Worm (Caenorhabditis elegans) whole organism, L1 larva: ENCODE measurements around the gene nhr-53.
"Not testable (repeated sequence)": the region's sequence is repeated elsewhere in the genome, so short reads cannot be mapped to it uniquely, and the experiment has no call there.

Source experiments
- C34B4.2 ChIP-seq: sonication (generic microtip); optimal IDR thresholded peaks from 2 replicates; lab custom pipeline; 2017; ENCODE audit warnings: mild to moderate bottlenecking, missing genetic modification characterization, missing compliant biosample characterization
- Y116A8C.19 ChIP-seq: sonication (generic microtip); optimal IDR thresholded peaks from 2 replicates; lab custom pipeline; 2016; ENCODE audit warnings: missing compliant biosample characterization, missing genetic modification characterization, borderline replicate concordance
- aha-1 ChIP-seq: fragments of 150-350 bp; optimal IDR thresholded peaks from 2 replicates; lab custom pipeline; 2014; ENCODE audit warnings: missing biosample characterization, missing genetic modification characterization
- ama-1 ChIP-seq: fragments of 150-350 bp; optimal IDR thresholded peaks from 2 replicates; lab custom pipeline; 2014
- blmp-1 ChIP-seq: fragments of 150-350 bp; optimal IDR thresholded peaks from 2 replicates; lab custom pipeline; 2014; ENCODE audit warnings: missing biosample characterization, missing genetic modification characterization
- ceh-8 ChIP-seq: fragments of 200-800 bp; sonication (Bioruptor generic); optimal IDR thresholded peaks from 2 replicates; lab custom pipeline; 2018; ENCODE audit warnings: mild to moderate bottlenecking, missing genetic modification characterization, moderate library complexity, missing compliant biosample characterization
- ceh-82 ChIP-seq, 3 experiments: fragments of 150-350 bp in 1 of 3; sonication (generic microtip) in 2 of 3; optimal IDR thresholded peaks; 2 replicates each; lab custom pipeline; 2014 to 2017; ENCODE audit warnings: missing biosample characterization in 3 of 3, missing genetic modification characterization in 3 of 3
- ceh-88 ChIP-seq: fragments of 200-800 bp; sonication (Bioruptor generic); IDR thresholded peaks from 2 replicates; pipeline ENCODE4 v1.3.6; 2022; ENCODE audit warnings: missing genetic modification characterization, missing compliant biosample characterization
- ces-1 ChIP-seq: fragments of 150-350 bp; optimal IDR thresholded peaks from 2 replicates; lab custom pipeline; 2014; ENCODE audit warnings: missing biosample characterization, missing genetic modification reagents, missing genetic modification characterization
- efl-3 ChIP-seq: fragments of 200-800 bp; sonication (Bioruptor generic); optimal IDR thresholded peaks from 2 replicates; lab custom pipeline; 2018; ENCODE audit warnings: mild to moderate bottlenecking, missing genetic modification characterization, missing compliant biosample characterization
- elt-3 ChIP-seq, 6 experiments: fragments of 150-350 bp in 1 of 6; sonication (generic microtip); optimal IDR thresholded peaks; 2 replicates each; lab custom pipeline; 2017 to 2018; ENCODE audit warnings: missing biosample characterization in 6 of 6, missing genetic modification characterization in 6 of 6, inconsistent platforms in 1 of 6
- ets-5 ChIP-seq: fragments of 200-800 bp; sonication (Bioruptor generic); IDR thresholded peaks from 2 replicates; pipeline ENCODE4 v1.3.6; 2022; ENCODE audit warnings: missing genetic modification characterization, missing compliant biosample characterization
- grh-1 ChIP-seq: fragments of 200-800 bp; sonication (Bioruptor generic); IDR thresholded peaks from 2 replicates; pipeline ENCODE4 v1.3.6; 2022; ENCODE audit warnings: missing genetic modification reagents, missing genetic modification characterization, missing compliant biosample characterization
- hpl-2 ChIP-seq: fragments of 150-350 bp; optimal IDR thresholded peaks from 2 replicates; lab custom pipeline; 2014; ENCODE audit warnings: missing biosample characterization, missing genetic modification reagents, missing genetic modification characterization
- irx-1 ChIP-seq: sonication (generic microtip); optimal IDR thresholded peaks from 2 replicates; lab custom pipeline; 2016; ENCODE audit warnings: missing genetic modification characterization, missing compliant biosample characterization
- isw-1 ChIP-seq: fragments of 200-800 bp; sonication (Bioruptor generic); IDR thresholded peaks from 2 replicates; pipeline ENCODE4 v1.3.6; 2022; ENCODE audit warnings: missing genetic modification characterization, missing compliant biosample characterization
- lin-14 ChIP-seq: fragments of 200-800 bp; sonication (Bioruptor generic); optimal IDR thresholded peaks from 2 replicates; lab custom pipeline; 2018; ENCODE audit warnings: mild to moderate bottlenecking, missing genetic modification characterization, moderate library complexity, missing compliant biosample characterization
- lin-15B ChIP-seq: fragments of 150-350 bp; sonication (generic microtip); optimal IDR thresholded peaks from 3 replicates; lab custom pipeline; 2014; ENCODE audit warnings: missing biosample characterization, missing genetic modification characterization
- lin-35 ChIP-seq, 2 experiments: fragments of 150-350 bp; optimal IDR thresholded peaks; 2 replicates each; lab custom pipeline; 2014; ENCODE audit warnings: missing biosample characterization in 2 of 2, missing genetic modification characterization in 2 of 2, missing genetic modification reagents in 2 of 2
- lin-39 ChIP-seq: fragments of 150-350 bp; optimal IDR thresholded peaks from 2 replicates; lab custom pipeline; 2014; ENCODE audit warnings: missing biosample characterization, missing genetic modification reagents, missing genetic modification characterization
- lir-3 ChIP-seq: sonication (generic microtip); optimal IDR thresholded peaks from 2 replicates; lab custom pipeline; 2016; ENCODE audit warnings: mild to moderate bottlenecking, missing genetic modification characterization, moderate library complexity, missing compliant biosample characterization; ENCODE audit not compliant: poor library complexity
- lsy-2 ChIP-seq, 2 experiments: fragments of 150-350 bp; optimal IDR thresholded peaks; 2 replicates each; lab custom pipeline; 2014; ENCODE audit warnings: missing biosample characterization in 2 of 2, missing genetic modification characterization in 2 of 2
- mdl-1 ChIP-seq, 2 experiments: fragments of 150-350 bp; optimal IDR thresholded peaks; 2 replicates each; lab custom pipeline; 2014 to 2017; ENCODE audit warnings: missing biosample characterization in 2 of 2, missing genetic modification characterization in 2 of 2, inconsistent platforms in 1 of 2
- nhr-11 ChIP-seq: fragments of 150-350 bp; optimal IDR thresholded peaks from 2 replicates; lab custom pipeline; 2014; ENCODE audit warnings: missing biosample characterization, missing genetic modification characterization
- nhr-12 ChIP-seq: sonication (generic microtip); optimal IDR thresholded peaks from 2 replicates; lab custom pipeline; 2017; ENCODE audit warnings: missing biosample characterization, missing genetic modification characterization
- nhr-19 ChIP-seq: fragments of 200-800 bp; sonication (Bioruptor generic); conservative IDR thresholded peaks from 2 replicates; pipeline ENCODE4 v1.3.6; 2022; ENCODE audit warnings: missing genetic modification characterization, missing compliant biosample characterization
- nhr-20 ChIP-seq: sonication (generic microtip); optimal IDR thresholded peaks from 2 replicates; lab custom pipeline; 2016; ENCODE audit warnings: mild to moderate bottlenecking, missing genetic modification characterization, missing compliant biosample characterization
- nhr-71 ChIP-seq: sonication (generic microtip); optimal IDR thresholded peaks from 2 replicates; lab custom pipeline; 2016; ENCODE audit warnings: mild to moderate bottlenecking, missing genetic modification characterization, moderate library complexity, missing compliant biosample characterization
- nhr-76 ChIP-seq: sonication (generic microtip); optimal IDR thresholded peaks from 2 replicates; lab custom pipeline; 2017; ENCODE audit warnings: missing biosample characterization, missing genetic modification characterization
- nhr-90 ChIP-seq: sonication (generic microtip); optimal IDR thresholded peaks from 2 replicates; lab custom pipeline; 2016; ENCODE audit warnings: mild to moderate bottlenecking, missing genetic modification characterization, missing compliant biosample characterization; ENCODE audit not compliant: poor library complexity
- pag-3 ChIP-seq: sonication (generic microtip); optimal IDR thresholded peaks from 2 replicates; lab custom pipeline; 2017; ENCODE audit warnings: missing genetic modification characterization, mild to moderate bottlenecking, missing compliant biosample characterization, antibody characterized with exemption, borderline replicate concordance; ENCODE audit not compliant: insufficient read depth
- pax-3 ChIP-seq: fragments of 200-800 bp; sonication (Bioruptor generic); optimal IDR thresholded peaks from 2 replicates; lab custom pipeline; 2018; ENCODE audit warnings: mild to moderate bottlenecking, missing genetic modification characterization, moderate library complexity, missing compliant biosample characterization
- snpc-4 ChIP-seq: fragments of 150-350 bp; optimal IDR thresholded peaks from 2 replicates; lab custom pipeline; 2014; ENCODE audit warnings: missing biosample characterization, missing genetic modification characterization
- snu-23 ChIP-seq: sonication (generic microtip); optimal IDR thresholded peaks from 2 replicates; lab custom pipeline; 2016; ENCODE audit warnings: missing genetic modification characterization, missing compliant biosample characterization
- sptf-1 ChIP-seq: fragments of 150-350 bp; optimal IDR thresholded peaks from 2 replicates; lab custom pipeline; 2014; ENCODE audit warnings: missing biosample characterization, missing genetic modification characterization
- sup-37 ChIP-seq: fragments of 200-800 bp; sonication (Bioruptor generic); optimal IDR thresholded peaks from 2 replicates; lab custom pipeline; 2018; ENCODE audit warnings: mild to moderate bottlenecking, missing genetic modification characterization, missing compliant biosample characterization
- swsn-7 ChIP-seq: sonication (generic microtip); optimal IDR thresholded peaks from 2 replicates; lab custom pipeline; 2016; ENCODE audit warnings: missing genetic modification characterization, missing compliant biosample characterization
- tbx-2 ChIP-seq: sonication (generic microtip); optimal IDR thresholded peaks from 2 replicates; lab custom pipeline; 2016; ENCODE audit warnings: missing genetic modification characterization, missing compliant biosample characterization
- unc-86 ChIP-seq: sonication (generic microtip); optimal IDR thresholded peaks from 2 replicates; lab custom pipeline; 2016; ENCODE audit warnings: missing genetic modification characterization, missing compliant biosample characterization
- zip-4 ChIP-seq: fragments of 200-800 bp; sonication (Bioruptor generic); optimal IDR thresholded peaks from 2 replicates; lab custom pipeline; 2018; ENCODE audit warnings: mild to moderate bottlenecking, missing genetic modification characterization, moderate library complexity, missing compliant biosample characterization
- ztf-11 ChIP-seq, 2 experiments: sonication (generic microtip); optimal IDR thresholded peaks; 2 replicates each; lab custom pipeline; 2016 to 2017; ENCODE audit warnings: missing genetic modification characterization in 2 of 2, missing biosample characterization in 1 of 2, missing compliant biosample characterization in 1 of 2
- ztf-4 ChIP-seq: fragments of 150-350 bp; optimal IDR thresholded peaks from 2 replicates; lab custom pipeline; 2014; ENCODE audit warnings: missing biosample characterization, missing genetic modification characterization

The nhr-53 gene

DNA sequence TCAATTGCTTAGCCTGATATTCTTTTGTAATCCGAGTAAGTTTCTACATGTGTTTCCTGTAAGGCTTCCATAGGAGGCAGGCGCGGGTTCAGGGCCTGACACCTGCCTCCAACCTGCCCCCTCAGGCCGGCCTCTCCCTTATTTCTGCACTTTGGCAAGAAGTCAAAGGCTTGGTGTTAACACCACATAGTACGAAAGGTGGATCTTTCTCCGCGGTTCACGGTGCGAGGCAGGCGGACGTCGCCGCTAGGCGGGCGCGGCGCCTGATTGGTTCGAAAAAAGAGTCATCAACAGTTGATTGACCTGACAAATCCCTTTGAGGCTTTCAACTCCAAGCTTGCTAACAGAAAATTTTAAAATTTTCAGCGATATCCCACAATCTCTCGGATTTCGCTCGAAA lies 27.3 kb downstream of the nhr-53 start:
- TF ChIP-seq ceh-88 (GFP tag; lab: Robert Waterston, UW) (no peak), nhr-12 (tag; lab: Kevin White, UChicago) (no peak), sup-37 (no peak), irx-1 (tag; lab: Kevin White, UChicago) (no peak), blmp-1 (tag; lab: Kevin White, UChicago) (no peak), efl-3 (GFP tag; lab: Kevin White, UChicago) (no peak), ets-5 (GFP tag; lab: Robert Waterston, UW) (no peak), zip-4 (GFP tag; lab: Kevin White, UChicago) (no peak), lin-35 (GFP tag; optimal IDR thresholded peaks at IDR 0.05; lab: Kevin White, UChicago) (no peak), isw-1 (GFP tag; lab: Robert Waterston, UW) (no peak), lir-3 (tag; lab: Kevin White, UChicago) (no peak), mdl-1 (tag; optimal IDR thresholded peaks at IDR 0.05; lab: Kevin White, UChicago) (no peak), ces-1 (GFP tag; lab: Kevin White, UChicago) (no peak), nhr-11 (no peak), nhr-76 (no peak), Y116A8C.19 (no peak), nhr-20 (tag; lab: Kevin White, UChicago) (no peak), ceh-8 (no peak), nhr-90 (tag; lab: Kevin White, UChicago) (no peak)

ce11 chrV:15673707-15674106 lies 28.5 kb downstream of the nhr-53 start, which contains the start of gene nhr-51:
nhr-51 (plus strand) TSS chrV:15674007.
- TF ChIP-seq snu-23 (GFP tag; lab: Kevin White, UChicago) (no peak), grh-1 (GFP tag; lab: Robert Waterston, UW) (no peak), nhr-76 (no peak), aha-1 (tag; lab: Kevin White, UChicago) (no peak), elt-3 (tag; optimal IDR thresholded peaks at IDR 0.05; lab: Kevin White, UChicago) (no peak), lin-39 (tag; lab: Kevin White, UChicago) (no peak), mdl-1 (tag; optimal IDR thresholded peaks at IDR 0.05; lab: Kevin White, UChicago) (no peak), nhr-71 (tag; lab: Kevin White, UChicago) (no peak)

DNA sequence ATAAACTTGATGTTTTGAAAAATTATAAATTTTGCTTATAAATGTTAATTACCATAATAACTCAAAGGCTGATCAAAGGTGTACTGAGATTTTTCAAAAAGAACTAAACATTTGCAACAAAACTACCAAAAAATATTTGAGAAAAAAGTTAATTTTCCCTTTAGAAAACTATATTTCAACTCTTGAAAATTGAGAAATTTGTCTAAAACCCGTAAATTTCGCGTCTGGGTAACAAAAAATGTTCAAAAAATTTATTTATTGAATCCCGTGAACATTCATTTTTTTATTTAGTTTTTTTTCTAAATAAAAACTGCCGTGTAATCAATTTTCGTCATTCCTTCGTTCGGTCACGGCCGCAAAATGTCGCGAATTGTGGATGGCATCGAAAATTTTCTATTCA lies 32.0 kb downstream of the nhr-53 start, which contains the start of gene K06B4.15:
TSS of gene K06B4.15 (plus strand) at position 301 of the 400 bp plus-strand sequence.
- TF ChIP-seq ets-5 (GFP tag; lab: Robert Waterston, UW); ztf-4; tbx-2 (tag; lab: Kevin White, UChicago): not testable (repeated sequence)

DNA sequence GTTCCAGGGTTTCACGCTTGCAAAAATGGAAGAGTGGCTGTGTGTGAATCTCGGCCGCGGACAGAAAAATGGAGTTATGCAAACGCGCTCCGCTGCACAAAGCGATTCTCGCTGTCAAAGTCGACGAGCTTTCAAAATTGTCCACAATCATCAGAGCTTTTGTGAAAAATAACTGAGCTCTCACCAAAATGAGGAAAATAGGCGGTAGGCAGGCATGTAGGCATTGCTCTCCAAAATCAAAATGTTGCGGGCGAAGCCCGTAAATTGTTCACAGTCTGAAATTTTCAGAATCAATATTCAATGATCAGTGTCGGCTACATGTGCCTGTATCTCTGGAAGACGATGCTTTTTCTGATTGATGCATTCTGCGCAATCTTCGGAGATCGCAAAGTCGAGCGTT lies 33.3 kb downstream of the nhr-53 start, which contains the start of gene K06B4.4:
TSS of gene K06B4.4 (plus strand) at position 301 of the 400 bp plus-strand sequence.
- TF ChIP-seq ama-1 (no peak), lin-39 (tag; lab: Kevin White, UChicago) (no peak), nhr-11 (no peak)

DNA sequence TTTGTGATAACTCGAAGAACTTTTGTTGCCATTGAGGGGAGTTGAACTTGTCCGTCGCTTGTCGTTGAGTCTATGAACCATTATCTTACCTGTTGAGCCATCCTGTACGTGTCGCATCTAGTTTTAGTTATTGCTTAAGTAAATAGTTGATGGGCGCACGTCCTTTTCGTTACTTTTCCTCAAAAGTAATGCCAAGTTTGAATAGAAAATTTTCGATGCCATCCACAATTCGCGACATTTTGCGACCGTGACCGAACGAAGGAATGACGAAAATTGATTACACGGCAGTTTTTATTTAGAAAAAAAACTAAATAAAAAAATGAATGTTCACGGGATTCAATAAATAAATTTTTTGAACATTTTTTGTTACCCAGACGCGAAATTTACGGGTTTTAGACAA lies 34.0 kb downstream of the nhr-53 start, which contains the start of gene F53E4.1:
TSS of gene F53E4.1 (minus strand) at position 101 of the 400 bp plus-strand sequence.
- TF ChIP-seq swsn-7 (tag; lab: Kevin White, UChicago); ceh-82 (tag; optimal IDR thresholded peaks at IDR 0.05; lab: Kevin White, UChicago); pag-3: not testable (repeated sequence)

DNA sequence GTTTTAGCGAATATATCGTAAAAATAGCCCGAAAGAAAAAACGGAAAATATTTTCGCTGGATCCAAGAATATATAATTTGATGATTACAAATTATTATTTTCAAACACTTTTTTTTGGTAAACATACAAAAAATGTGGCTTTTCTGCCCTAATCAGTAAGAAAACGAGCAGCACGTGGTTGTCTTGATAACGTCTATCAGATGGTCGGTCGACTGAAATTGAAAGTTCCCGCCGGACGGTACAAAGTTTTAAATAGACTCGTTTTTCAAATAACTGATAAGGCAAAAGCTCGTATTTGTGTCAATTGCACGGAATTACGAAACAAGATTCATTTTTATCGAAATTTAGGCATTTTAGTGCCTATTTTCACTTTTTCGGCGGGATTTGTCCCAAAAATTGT lies 35.4 kb downstream of the nhr-53 start:
- TF ChIP-seq nhr-90 (tag; lab: Kevin White, UChicago) = peak; percentile 63
- peak in 1 of 2 experiments; percentile 61 for TF ChIP-seq mdl-1 (tag; optimal IDR thresholded peaks at IDR 0.05; lab: Kevin White, UChicago)
- TF ChIP-seq lin-14 (GFP tag; lab: Kevin White, UChicago) = no peak
- TF ChIP-seq hpl-2 (GFP tag; lab: Kevin White, UChicago) = no peak
- TF ChIP-seq lsy-2 (tag; optimal IDR thresholded peaks at IDR 0.05; lab: Kevin White, UChicago) = no peak
- TF ChIP-seq sptf-1 (tag; lab: Kevin White, UChicago) = no peak
- no peak for TF ChIP-seq nhr-19 (GFP tag; lab: Robert Waterston, UW)
- no peak for TF ChIP-seq ztf-11 (tag; optimal IDR thresholded peaks at IDR 0.05; lab: Kevin White, UChicago)
- TF ChIP-seq pax-3 (tag; lab: Kevin White, UChicago) = no peak
- TF ChIP-seq nhr-76 = no peak
- TF ChIP-seq blmp-1 (tag; lab: Kevin White, UChicago) = peak; percentile 46
- TF ChIP-seq C34B4.2 (tag; lab: Kevin White, UChicago) = no peak
- no peak for TF ChIP-seq unc-86 (tag; lab: Kevin White, UChicago)
- TF ChIP-seq snpc-4 (tag; lab: Kevin White, UChicago) = no peak
- no peak for TF ChIP-seq sup-37
- TF ChIP-seq ztf-4 = no peak
- TF ChIP-seq lin-15B (tag; lab: Kevin White, UChicago) = no peak
- no peak for TF ChIP-seq aha-1 (tag; lab: Kevin White, UChicago)
